Fruit fly (Drosophila melanogaster): Measurements from ENCODE around the gene santa-maria.
A peak's percentile ranks its signal among the peaks of the same experiment; 100 is the strongest.

The santa-maria gene

dm6 chr2L:7430313-7430712, 20.7 kb downstream of the santa-maria start:
- TF ChIP-seq CG8478 (optimal IDR thresholded peaks at IDR 0.05) = no peak
- no peak for TF ChIP-seq CTCF (optimal IDR thresholded peaks at IDR 0.05)

dm6 chr2L:7427786-7428137, 23.3 kb downstream of the santa-maria start:
- TF ChIP-seq CG8478 (optimal IDR thresholded peaks at IDR 0.05) (no peak), CTCF (optimal IDR thresholded peaks at IDR 0.05) (no peak)

- TF ChIP-seq CG8478 (optimal IDR thresholded peaks at IDR 0.05) (no peak), CTCF (optimal IDR thresholded peaks at IDR 0.05) (peak; percentile 43 to 60)
Measured at dm6 chr2L:7427067-7427785, 23.8 kb downstream of the santa-maria start.

- TF ChIP-seq CTCF (optimal IDR thresholded peaks at IDR 0.05) (no peak), CG8478 (optimal IDR thresholded peaks at IDR 0.05) (no peak)
Measured at dm6 chr2L:7426326-7427066, 24.5 kb downstream of the santa-maria start, which contains the start of gene muc. muc (plus strand) TSS chr2L:7426866.

dm6 chr2L:7425690-7426056, 25.4 kb downstream of the santa-maria start:
- TF ChIP-seq CTCF (optimal IDR thresholded peaks at IDR 0.05) (no peak), CG8478 (optimal IDR thresholded peaks at IDR 0.05) (no peak)

- TF ChIP-seq CG8478 (optimal IDR thresholded peaks at IDR 0.05) = no peak
- TF ChIP-seq CTCF (optimal IDR thresholded peaks at IDR 0.05) = no peak
Measured at dm6 chr2L:7424907-7425689, 25.9 kb downstream of the santa-maria start.

- TF ChIP-seq CTCF (optimal IDR thresholded peaks at IDR 0.05) = no peak
- TF ChIP-seq CG8478 (optimal IDR thresholded peaks at IDR 0.05) = no peak
Measured at dm6 chr2L:7424282-7424905, 26.6 kb downstream of the santa-maria start.

- TF ChIP-seq CTCF (optimal IDR thresholded peaks at IDR 0.05) (peak; percentile 78 to 79), CG8478 (optimal IDR thresholded peaks at IDR 0.05) (no peak)
Measured at dm6 chr2L:7423333-7423895, 27.6 kb downstream of the santa-maria start.

- no peak for TF ChIP-seq CTCF (optimal IDR thresholded peaks at IDR 0.05)
- no peak for TF ChIP-seq CG8478 (optimal IDR thresholded peaks at IDR 0.05)
Measured at dm6 chr2L:7422429-7423283, 28.4 kb downstream of the santa-maria start.

dm6 chr2L:7420305-7421287, 30.4 kb downstream of the santa-maria start:
- TF ChIP-seq CG8478 (optimal IDR thresholded peaks at IDR 0.05) (no peak), CTCF (optimal IDR thresholded peaks at IDR 0.05) (no peak)

- TF ChIP-seq CG8478 (optimal IDR thresholded peaks at IDR 0.05) (no peak), CTCF (optimal IDR thresholded peaks at IDR 0.05) (peak; percentile 85 to 90)
Measured at dm6 chr2L:7419408-7420304, 31.4 kb downstream of the santa-maria start.
